Fruit fly (Drosophila melanogaster) whole organism, wandering third instar larva: ENCODE measurements around the gene inaE.

Source experiments
- Abd-B ChIP-seq: fragments of >200 bp; optimal IDR thresholded peaks from 2 replicates; lab custom pipeline; 2017; ENCODE audit warnings: missing biosample characterization, missing genetic modification characterization
- CG32264 ChIP-seq: fragments of 200-800 bp; sonication (Bioruptor generic); optimal IDR thresholded peaks from 2 replicates; lab custom pipeline; 2016; ENCODE audit warnings: missing biosample characterization, missing genetic modification characterization
- CG9705 ChIP-seq: fragments of 200-800 bp; sonication (Bioruptor generic); optimal IDR thresholded peaks from 2 replicates; lab custom pipeline; 2018; ENCODE audit warnings: missing biosample characterization, mild to moderate bottlenecking, missing genetic modification characterization
- CrebA ChIP-seq: fragments of 200-800 bp; sonication (Bioruptor generic); optimal IDR thresholded peaks from 2 replicates; lab custom pipeline; 2016; ENCODE audit warnings: missing biosample characterization, mild to moderate bottlenecking, missing genetic modification characterization, borderline replicate concordance
- Dfd ChIP-seq: fragments of >200 bp; optimal IDR thresholded peaks from 2 replicates; lab custom pipeline; 2017; ENCODE audit warnings: missing biosample characterization, missing genetic modification characterization
- Dif ChIP-seq: fragments of 200-275, 200-300 bp; sonication (Bioruptor generic); optimal IDR thresholded peaks from 2 replicates; lab custom pipeline; 2018; ENCODE audit warnings: missing biosample characterization, missing genetic modification characterization; ENCODE audit not compliant: partially characterized antibody
- GATAd ChIP-seq: sonication (Bioruptor generic); optimal IDR thresholded peaks from 2 replicates; lab custom pipeline; 2016; ENCODE audit warnings: missing biosample characterization, missing genetic modification characterization
- HLH106 ChIP-seq: fragments of 200-800 bp; optimal IDR thresholded peaks from 3 replicates; lab custom pipeline; 2019; ENCODE audit warnings: missing biosample characterization, mild to moderate bottlenecking, missing genetic modification characterization, moderate library complexity
- Hnf4 ChIP-seq: fragments of 200-800 bp; sonication (Bioruptor generic); optimal IDR thresholded peaks from 2 replicates; lab custom pipeline; 2016; ENCODE audit warnings: missing biosample characterization, mild to moderate bottlenecking, missing genetic modification characterization
- Hr78 ChIP-seq: fragments of >200 bp; optimal IDR thresholded peaks from 2 replicates; lab custom pipeline; 2017; ENCODE audit warnings: missing biosample characterization, missing genetic modification characterization
- Hr83 ChIP-seq: fragments of 200-300 bp; sonication (Bioruptor generic); optimal IDR thresholded peaks from 2 replicates; lab custom pipeline; 2016; ENCODE audit warnings: missing biosample characterization, mild to moderate bottlenecking, missing genetic modification characterization, moderate library complexity; ENCODE audit not compliant: poor library complexity, severe bottlenecking
- Jra ChIP-seq: sonication (Bioruptor generic); optimal IDR thresholded peaks from 2 replicates; lab custom pipeline; 2016; ENCODE audit warnings: missing biosample characterization, missing genetic modification characterization
- Mio ChIP-seq: sonication (Bioruptor generic); optimal IDR thresholded peaks from 2 replicates; lab custom pipeline; 2016; ENCODE audit warnings: missing biosample characterization, missing genetic modification characterization
- Myc ChIP-seq: fragments of >200 bp; optimal IDR thresholded peaks from 2 replicates; lab custom pipeline; 2017
- N ChIP-seq: fragments of >200 bp; optimal IDR thresholded peaks from 2 replicates; lab custom pipeline; 2018; ENCODE audit warnings: missing biosample characterization, missing external identifiers, missing genetic modification characterization
- OdsH ChIP-seq: fragments of 200-800 bp; sonication (Bioruptor generic); optimal IDR thresholded peaks from 2 replicates; lab custom pipeline; 2016; ENCODE audit warnings: missing biosample characterization, mild to moderate bottlenecking, missing genetic modification characterization
- Rel ChIP-seq, 2 experiments: fragments of 200-800 bp; sonication (Bioruptor generic) in 1 of 2; optimal IDR thresholded peaks; 2 replicates in 1 of 2; 3 replicates in 1 of 2; lab custom pipeline; 2016 to 2019; ENCODE audit warnings: mild to moderate bottlenecking in 2 of 2, missing biosample characterization in 2 of 2, missing genetic modification characterization in 2 of 2, moderate library complexity in 1 of 2
- Sp1 ChIP-seq: fragments of 200-800 bp; sonication (Bioruptor generic); optimal IDR thresholded peaks from 3 replicates; lab custom pipeline; 2019; ENCODE audit warnings: missing biosample characterization, mild to moderate bottlenecking, missing genetic modification characterization, moderate library complexity
- Vsx2 ChIP-seq: fragments of 200-300, 225-300 bp; sonication (Bioruptor generic); optimal IDR thresholded peaks from 2 replicates; lab custom pipeline; 2018; ENCODE audit warnings: missing biosample characterization, missing genetic modification characterization; ENCODE audit not compliant: partially characterized antibody
- br ChIP-seq: fragments of 200-800 bp; sonication (Bioruptor generic); optimal IDR thresholded peaks from 2 replicates; lab custom pipeline; 2016; ENCODE audit warnings: missing biosample characterization, missing genetic modification characterization
- brk ChIP-seq: fragments of 200-800 bp; sonication (Bioruptor generic); optimal IDR thresholded peaks from 2 replicates; lab custom pipeline; 2016; ENCODE audit warnings: missing biosample characterization, mild to moderate bottlenecking, missing genetic modification characterization
- dl ChIP-seq, 2 experiments: fragments of 175-275, 200-275 bp in 1 of 2; fragments of 200-275 bp in 1 of 2; sonication (Bioruptor generic); optimal IDR thresholded peaks; lab custom pipeline; 2018; ENCODE audit warnings: mild to moderate bottlenecking in 2 of 2, missing biosample characterization in 2 of 2, missing genetic modification characterization in 2 of 2, moderate library complexity in 2 of 2; ENCODE audit not compliant: partially characterized antibody in 2 of 2, insufficient read depth in 1 of 2
- dmrt93B ChIP-seq: fragments of 200-800 bp; sonication (Bioruptor generic); optimal IDR thresholded peaks from 2 replicates; lab custom pipeline; 2018; ENCODE audit warnings: missing biosample characterization, mild to moderate bottlenecking, missing genetic modification characterization
- dsf ChIP-seq: sonication (Bioruptor generic); optimal IDR thresholded peaks from 2 replicates; lab custom pipeline; 2016; ENCODE audit warnings: missing biosample characterization, missing genetic modification characterization, borderline replicate concordance
- ey ChIP-seq: fragments of 200-800 bp; sonication (Bioruptor generic); optimal IDR thresholded peaks from 2 replicates; lab custom pipeline; 2016; ENCODE audit warnings: missing biosample characterization, missing genetic modification characterization
- foxo ChIP-seq, 2 experiments: fragments of 200-800 bp; sonication (Bioruptor generic); optimal IDR thresholded peaks; 2 replicates in 1 of 2; 3 replicates in 1 of 2; lab custom pipeline; 2016 to 2017; ENCODE audit warnings: missing biosample characterization in 2 of 2, missing genetic modification characterization in 2 of 2
- fru ChIP-seq: fragments of 200-800 bp; sonication (Bioruptor generic); optimal IDR thresholded peaks from 3 replicates; lab custom pipeline; 2016; ENCODE audit warnings: missing biosample characterization, mild to moderate bottlenecking, missing genetic modification characterization
- h ChIP-seq: fragments of 200-800 bp; sonication (Bioruptor generic); optimal IDR thresholded peaks from 3 replicates; lab custom pipeline; 2016; ENCODE audit warnings: missing biosample characterization, mild to moderate bottlenecking, missing genetic modification characterization
- jim ChIP-seq: fragments of 175-275, 200-325 bp; sonication (Bioruptor generic); optimal IDR thresholded peaks from 2 replicates; lab custom pipeline; 2016; ENCODE audit warnings: missing biosample characterization, mild to moderate bottlenecking, missing genetic modification characterization
- lola ChIP-seq: fragments of >200 bp; optimal IDR thresholded peaks from 2 replicates; lab custom pipeline; 2017; ENCODE audit warnings: missing biosample characterization, missing genetic modification characterization
- pan ChIP-seq: fragments of >200 bp; optimal IDR thresholded peaks from 2 replicates; lab custom pipeline; 2017
- psq ChIP-seq: fragments of 200-800 bp; sonication (Bioruptor generic); optimal IDR thresholded peaks from 3 replicates; lab custom pipeline; 2017; ENCODE audit warnings: missing biosample characterization, mild to moderate bottlenecking, missing genetic modification characterization, moderate library complexity
- rgr ChIP-seq: fragments of 200-800 bp; sonication (Bioruptor generic); optimal IDR thresholded peaks from 3 replicates; lab custom pipeline; 2016; ENCODE audit warnings: missing biosample characterization, mild to moderate bottlenecking, missing genetic modification characterization
- sage ChIP-seq: fragments of 200-800 bp; sonication (Bioruptor generic); optimal IDR thresholded peaks from 2 replicates; lab custom pipeline; 2016; ENCODE audit warnings: missing biosample characterization, mild to moderate bottlenecking, missing genetic modification characterization
- sv ChIP-seq: fragments of 200-800 bp; sonication (Bioruptor generic); optimal IDR thresholded peaks from 3 replicates; lab custom pipeline; 2016; ENCODE audit warnings: missing biosample characterization, missing genetic modification characterization
- tai ChIP-seq: sonication (Bioruptor generic); optimal IDR thresholded peaks from 2 replicates; lab custom pipeline; 2016; ENCODE audit warnings: missing biosample characterization, missing genetic modification characterization
- usp ChIP-seq: fragments of >200 bp; optimal IDR thresholded peaks from 2 replicates; lab custom pipeline; 2017; ENCODE audit warnings: missing biosample characterization, missing genetic modification characterization
- woc ChIP-seq: sonication (Bioruptor generic); optimal IDR thresholded peaks from 2 replicates; lab custom pipeline; 2016; ENCODE audit warnings: missing biosample characterization, mild to moderate bottlenecking, missing genetic modification characterization

Gene inaE

DNA sequence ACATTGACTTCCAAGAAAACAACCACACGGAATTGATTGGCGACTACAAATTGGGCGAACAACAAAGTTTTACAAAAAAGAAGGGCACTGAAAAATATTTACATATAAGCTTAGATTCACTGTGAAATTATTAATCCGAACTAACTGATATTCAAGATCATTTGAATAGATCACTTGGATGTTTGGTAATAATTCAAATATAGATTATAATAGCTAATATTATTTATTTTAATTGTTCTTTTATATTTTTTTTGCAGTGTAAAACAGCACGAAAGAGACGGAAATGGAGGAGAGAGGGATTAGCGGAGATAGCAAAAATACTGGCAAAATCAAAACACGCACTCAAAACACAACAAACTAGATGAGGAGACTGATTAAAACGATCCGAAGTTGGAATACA lies 54.7 kb downstream of the inaE start (continued):
- no peak for TF ChIP-seq ey
- TF ChIP-seq tai (GFP tag; lab: Kevin White, UChicago), result no peak
- TF ChIP-seq Hnf4 (GFP tag; lab: Kevin White, UChicago), result no peak
- TF ChIP-seq Mio (GFP tag; lab: Kevin White, UChicago), result no peak
- TF ChIP-seq N (GFP tag; lab: Kevin White, UChicago), result no peak
- TF ChIP-seq dsf, result no peak
- TF ChIP-seq foxo (GFP tag; optimal IDR thresholded peaks at IDR 0.05; lab: Kevin White, UChicago), result no peak
- no peak for TF ChIP-seq sv (GFP tag; lab: Kevin White, UChicago)

DNA sequence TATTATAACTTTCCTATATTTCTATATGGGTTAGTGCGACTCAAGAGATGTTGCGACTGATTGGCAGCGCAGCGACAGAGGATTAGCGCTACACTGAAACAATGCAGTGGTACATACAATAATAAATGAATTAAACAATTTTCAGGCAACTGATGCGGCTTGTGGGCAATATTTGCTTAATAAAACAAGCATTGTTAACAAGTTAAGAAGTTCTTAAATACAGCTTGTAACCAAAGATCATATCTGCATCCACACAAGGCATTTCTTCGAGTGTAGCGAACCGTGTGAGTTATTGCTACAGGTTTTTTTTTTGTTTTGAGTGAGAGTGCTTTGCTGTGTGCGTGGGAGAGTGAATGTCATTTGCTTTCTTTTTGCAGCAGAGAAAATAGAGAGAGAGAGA lies 55.4 kb downstream of the inaE start:
- TF ChIP-seq OdsH (GFP tag; lab: Kevin White, UChicago) (peak; percentile 86), Dif (no peak), sage (GFP tag; lab: Kevin White, UChicago) (peak; percentile 66), Abd-B (GFP tag; lab: Kevin White, UChicago) (no peak), CrebA (GFP tag; lab: Kevin White, UChicago) (no peak), dmrt93B (GFP tag; lab: Kevin White, UChicago) (peak; percentile 73), N (GFP tag; lab: Kevin White, UChicago) (no peak), Hr83 (no peak), Rel (GFP tag; optimal IDR thresholded peaks at IDR 0.05; lab: Kevin White, UChicago) (peak; percentile 66), Rel (tag; optimal IDR thresholded peaks at IDR 0.05; lab: Kevin White, UChicago) (peak; percentile 37), Dfd (no peak), tai (GFP tag; lab: Kevin White, UChicago) (peak; percentile 76), brk (GFP tag; lab: Kevin White, UChicago) (peak; percentile 78), pan (lab: Kevin White, UChicago) (no peak), Hr78 (GFP tag; lab: Kevin White, UChicago) (no peak), Hnf4 (GFP tag; lab: Kevin White, UChicago) (peak; percentile 89), CG9705 (GFP tag; lab: Kevin White, UChicago) (peak; percentile 59), Vsx2 (no peak), HLH106 (tag; lab: Kevin White, UChicago) (peak; percentile 75), Jra (GFP tag; lab: Kevin White, UChicago) (peak; percentile 70), psq (GFP tag; lab: Kevin White, UChicago) (peak; percentile 81), Mio (GFP tag; lab: Kevin White, UChicago) (peak; percentile 57), Sp1 (GFP tag; lab: Kevin White, UChicago) (peak; percentile 81), rgr (peak; percentile 93), lola (GFP tag; lab: Kevin White, UChicago) (no peak), CG32264 (GFP tag; lab: Kevin White, UChicago) (peak; percentile 88), Myc (lab: Kevin White, UChicago) (no peak), h (GFP tag; lab: Kevin White, UChicago) (peak; percentile 93), ey (peak; percentile 94), dl (GFP tag; optimal IDR thresholded peaks at IDR 0.05; lab: Kevin White, UChicago; ENCODE audit: insufficient read depth in 1 of 2, partially characterized antibody in 2 of 2) (peak in 1 of 2 experiments; percentile 14), br (GFP tag; lab: Kevin White, UChicago) (peak; percentile 92), dsf (no peak), sv (GFP tag; lab: Kevin White, UChicago) (peak; percentile 77), foxo (GFP tag; optimal IDR thresholded peaks at IDR 0.05; lab: Kevin White, UChicago) (peak; percentile 70 to 91), jim (GFP tag; lab: Kevin White, UChicago) (no peak), usp (no peak), GATAd (GFP tag; lab: Kevin White, UChicago) (peak; percentile 22), woc (GFP tag; lab: Kevin White, UChicago) (peak; percentile 71), fru (GFP tag; lab: Kevin White, UChicago) (peak; percentile 91)

DNA sequence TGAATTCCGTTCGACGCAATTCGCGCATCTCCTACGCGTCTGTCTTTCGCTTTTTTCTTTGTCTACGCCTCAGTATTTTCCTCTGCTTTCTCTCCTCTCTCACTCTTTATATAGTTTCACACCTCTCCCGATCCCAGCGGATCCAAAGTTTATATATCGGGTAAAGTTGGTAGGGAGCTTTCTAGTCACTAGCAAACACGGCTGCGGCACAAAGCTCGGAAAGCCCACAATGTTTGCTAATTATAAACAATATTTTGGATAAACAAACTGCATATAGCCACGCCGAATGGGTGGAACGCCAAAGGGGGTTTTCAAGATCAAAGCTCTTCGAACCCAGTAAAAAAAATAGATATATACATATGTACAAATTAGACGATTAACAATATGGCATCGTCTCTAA lies 56.6 kb downstream of the inaE start:
- TF ChIP-seq Rel (GFP tag; optimal IDR thresholded peaks at IDR 0.05; lab: Kevin White, UChicago), result no peak
- peak; percentile 15 for TF ChIP-seq Rel (tag; optimal IDR thresholded peaks at IDR 0.05; lab: Kevin White, UChicago)
- TF ChIP-seq rgr, result peak; percentile 81
- no peak for TF ChIP-seq woc (GFP tag; lab: Kevin White, UChicago)
